Fruit fly (Drosophila melanogaster) whole organism, prepupa: ENCODE results near the gene CG2924.
A peak's percentile ranks its signal among the peaks of the same experiment; 100 is the strongest.

ENCODE experiments used
- Blimp-1 ChIP-seq: fragments of 200-800 bp; sonication (Bioruptor generic); optimal IDR thresholded peaks from 3 replicates; lab custom pipeline; 2017; ENCODE audit warnings: missing biosample characterization, missing genetic modification characterization, mild to moderate bottlenecking, moderate library complexity, missing genetic modification reagents
- CG10631 ChIP-seq: fragments of 200-800 bp; sonication (Bioruptor generic); optimal IDR thresholded peaks from 2 replicates; lab custom pipeline; 2016; ENCODE audit warnings: missing biosample characterization, missing genetic modification characterization
- CG11294 ChIP-seq: fragments of 200-800 bp; sonication (Bioruptor generic); IDR thresholded peaks from 2 replicates; pipeline ENCODE4 v1.3.6; 2022; ENCODE audit warnings: missing biosample characterization, missing genetic modification characterization
- CG11762 ChIP-seq: fragments of 200-800 bp; sonication (Bioruptor generic); optimal IDR thresholded peaks from 3 replicates; lab custom pipeline; 2016; ENCODE audit warnings: missing biosample characterization, missing genetic modification characterization; ENCODE audit not compliant: insufficient read depth
- CG11902 ChIP-seq: fragments of 200-800 bp; sonication (Bioruptor generic); optimal IDR thresholded peaks from 3 replicates; lab custom pipeline; 2016; ENCODE audit warnings: missing biosample characterization, missing genetic modification characterization
- CG15336 ChIP-seq: fragments of 200-800 bp; sonication (Bioruptor generic); IDR thresholded peaks from 2 replicates; pipeline ENCODE4 v1.3.6; 2022; ENCODE audit warnings: missing biosample characterization, missing genetic modification characterization
- CG1621 ChIP-seq: fragments of 200-800 bp; sonication (Bioruptor generic); optimal IDR thresholded peaks from 3 replicates; lab custom pipeline; 2018; ENCODE audit warnings: missing biosample characterization, mild to moderate bottlenecking, missing genetic modification characterization
- CG16779 ChIP-seq: fragments of 200-800 bp; sonication (Bioruptor generic); optimal IDR thresholded peaks from 3 replicates; lab custom pipeline; 2017; ENCODE audit warnings: missing biosample characterization, mild to moderate bottlenecking, missing genetic modification characterization
- CG3032 ChIP-seq: fragments of 200-800 bp; optimal IDR thresholded peaks from 2 replicates; lab custom pipeline; 2019; ENCODE audit warnings: missing biosample characterization, mild to moderate bottlenecking, missing genetic modification characterization, moderate library complexity
- CG31627 ChIP-seq: fragments of 200-800 bp; sonication (Bioruptor generic); optimal IDR thresholded peaks from 3 replicates; lab custom pipeline; 2016; ENCODE audit warnings: missing biosample characterization, missing genetic modification characterization
- CG3919 ChIP-seq: fragments of 200-800 bp; sonication (Bioruptor generic); optimal IDR thresholded peaks from 3 replicates; lab custom pipeline; 2016; ENCODE audit warnings: missing biosample characterization, missing genetic modification characterization
- CG4318 ChIP-seq: fragments of 200-800 bp; sonication (Bioruptor generic); optimal IDR thresholded peaks from 3 replicates; lab custom pipeline; 2017; ENCODE audit warnings: missing biosample characterization, mild to moderate bottlenecking, missing genetic modification characterization
- CG6163 ChIP-seq: fragments of 200-800 bp; sonication (Bioruptor generic); IDR thresholded peaks from 3 replicates; pipeline ENCODE4 v1.3.6; 2022; ENCODE audit warnings: missing biosample characterization, missing genetic modification characterization
- CG6276 ChIP-seq: fragments of 200-800 bp; sonication (Bioruptor generic); optimal IDR thresholded peaks from 2 replicates; lab custom pipeline; 2017; ENCODE audit warnings: missing biosample characterization, mild to moderate bottlenecking, missing genetic modification characterization
- CG6792 ChIP-seq: fragments of 200-800 bp; sonication (Bioruptor generic); optimal IDR thresholded peaks from 3 replicates; lab custom pipeline; 2016; ENCODE audit warnings: missing biosample characterization, missing genetic modification characterization
- CG6854 ChIP-seq: fragments of 200-800 bp; sonication (Bioruptor generic); optimal IDR thresholded peaks from 2 replicates; lab custom pipeline; 2017; ENCODE audit warnings: missing biosample characterization, mild to moderate bottlenecking, missing genetic modification characterization
- CG7368 ChIP-seq: fragments of 200-800 bp; sonication (Bioruptor generic); optimal IDR thresholded peaks from 3 replicates; lab custom pipeline; 2016; ENCODE audit warnings: missing biosample characterization, missing genetic modification characterization
- CG8119 ChIP-seq: fragments of 200-800 bp; sonication (Bioruptor generic); IDR thresholded peaks from 3 replicates; pipeline ENCODE4 v1.3.6; 2022; ENCODE audit warnings: missing biosample characterization, missing genetic modification characterization
- CG8632 ChIP-seq: fragments of 200-800 bp; sonication (Bioruptor generic); optimal IDR thresholded peaks from 3 replicates; lab custom pipeline; 2016; ENCODE audit warnings: missing biosample characterization, missing genetic modification characterization
- Eip78C ChIP-seq: fragments of 200-800 bp; sonication (Bioruptor generic); peaks from one replicate; lab custom pipeline; 2016; ENCODE audit warnings: missing biosample characterization, missing genetic modification characterization
- Eip93F ChIP-seq: fragments of 200-800 bp; sonication (Bioruptor generic); optimal IDR thresholded peaks from 2 replicates; lab custom pipeline; 2016; ENCODE audit warnings: missing biosample characterization, mild to moderate bottlenecking, missing genetic modification characterization
- Ets21C ChIP-seq: fragments of 200-800 bp; sonication (Bioruptor generic); optimal IDR thresholded peaks from 3 replicates; lab custom pipeline; 2016; ENCODE audit warnings: missing biosample characterization, missing genetic modification characterization
- Gug ChIP-seq: fragments of 200-800 bp; sonication (Bioruptor generic); IDR thresholded peaks from 2 replicates; pipeline ENCODE4 v1.3.6; 2022; ENCODE audit warnings: missing biosample characterization, missing genetic modification characterization
- Hr38 ChIP-seq: sonication (Bioruptor generic); optimal IDR thresholded peaks from 2 replicates; lab custom pipeline; 2016; ENCODE audit warnings: missing biosample characterization, missing genetic modification characterization
- Hr39 ChIP-seq: fragments of 200-800 bp; sonication (Bioruptor generic); optimal IDR thresholded peaks from 2 replicates; lab custom pipeline; 2016; ENCODE audit warnings: missing biosample characterization, missing genetic modification characterization
- Hr4 ChIP-seq: fragments of 200-800 bp; sonication (Bioruptor generic); optimal IDR thresholded peaks from 3 replicates; lab custom pipeline; 2016; ENCODE audit warnings: missing biosample characterization, missing genetic modification characterization
- Lpt ChIP-seq: fragments of 200-800 bp; sonication (Bioruptor generic); optimal IDR thresholded peaks from 3 replicates; lab custom pipeline; 2016; ENCODE audit warnings: missing biosample characterization, missing genetic modification characterization
- Met ChIP-seq: fragments of 200-800 bp; sonication (Bioruptor generic); optimal IDR thresholded peaks from 3 replicates; lab custom pipeline; 2016; ENCODE audit warnings: missing biosample characterization, missing genetic modification characterization
- OdsH ChIP-seq: fragments of 200-800 bp; sonication (Bioruptor generic); optimal IDR thresholded peaks from 3 replicates; lab custom pipeline; 2016; ENCODE audit warnings: missing biosample characterization, missing genetic modification characterization
- Smox ChIP-seq: fragments of 200-800 bp; sonication (Bioruptor generic); optimal IDR thresholded peaks from 3 replicates; lab custom pipeline; 2016; ENCODE audit warnings: missing biosample characterization, missing genetic modification characterization
- Sox102F ChIP-seq: fragments of 200-800 bp; sonication (Bioruptor generic); optimal IDR thresholded peaks from 2 replicates; lab custom pipeline; 2016; ENCODE audit warnings: missing biosample characterization, mild to moderate bottlenecking, missing genetic modification characterization
- Sox15 ChIP-seq: fragments of 200-800 bp; sonication (Bioruptor generic); optimal IDR thresholded peaks from 3 replicates; lab custom pipeline; 2016; ENCODE audit warnings: missing biosample characterization, missing genetic modification characterization
- achi ChIP-seq: fragments of 200-800 bp; sonication (Bioruptor generic); optimal IDR thresholded peaks from 3 replicates; lab custom pipeline; 2016; ENCODE audit warnings: missing biosample characterization, missing genetic modification characterization
- acj6 ChIP-seq: fragments of 200-800 bp; sonication (Bioruptor generic); optimal IDR thresholded peaks from 3 replicates; lab custom pipeline; 2016; ENCODE audit warnings: missing biosample characterization, missing genetic modification characterization
- eg ChIP-seq: fragments of 200-800 bp; sonication (Bioruptor generic); IDR thresholded peaks from 3 replicates; pipeline ENCODE4 v1.3.6; 2022; ENCODE audit warnings: missing biosample characterization, missing genetic modification characterization
- fd85E ChIP-seq: fragments of 200-800 bp; sonication (Bioruptor generic); optimal IDR thresholded peaks from 3 replicates; lab custom pipeline; 2016; ENCODE audit warnings: missing biosample characterization, missing genetic modification characterization
- lz ChIP-seq: fragments of 200-800 bp; sonication (Bioruptor generic); optimal IDR thresholded peaks from 3 replicates; lab custom pipeline; 2016; ENCODE audit warnings: missing biosample characterization, missing genetic modification characterization
- net ChIP-seq: fragments of 200-800 bp; sonication (Bioruptor generic); optimal IDR thresholded peaks from 3 replicates; lab custom pipeline; 2016; ENCODE audit warnings: missing biosample characterization, missing genetic modification characterization
- salr ChIP-seq, 2 experiments: fragments of 200-800 bp; sonication (Bioruptor generic); optimal IDR thresholded peaks; 3 replicates each; lab custom pipeline; 2016 to 2018; ENCODE audit warnings: missing biosample characterization in 2 of 2, missing genetic modification characterization in 2 of 2, mild to moderate bottlenecking in 1 of 2
- ss ChIP-seq, 2 experiments: fragments of 200-800 bp; sonication (Bioruptor generic); optimal IDR thresholded peaks; 2 replicates in 1 of 2; 3 replicates in 1 of 2; lab custom pipeline; 2017 to 2018; ENCODE audit warnings: mild to moderate bottlenecking in 2 of 2, missing biosample characterization in 2 of 2, missing genetic modification characterization in 2 of 2, moderate library complexity in 1 of 2
- svp ChIP-seq: fragments of 200-800 bp; sonication (Bioruptor generic); peaks from one replicate; lab custom pipeline; 2016; ENCODE audit warnings: missing biosample characterization, missing genetic modification characterization
- vri ChIP-seq: fragments of 200-800 bp; sonication (Bioruptor generic); optimal IDR thresholded peaks from 3 replicates; lab custom pipeline; 2016; ENCODE audit warnings: missing biosample characterization, mild to moderate bottlenecking, missing genetic modification characterization

The CG2924 gene

dm6 chrX:2262511-2262910, 8.1 kb downstream of the CG2924 start, which contains the start of the genes temp and CG3071 (continued):
- no peak for TF ChIP-seq CG6854
- peak; percentile 27; the same call in 1 of the 2 replicates for TF ChIP-seq CG15336 (GFP tag; lab: Robert Waterston, UW)
- TF ChIP-seq Sox102F (GFP tag; lab: Kevin White, UChicago): no peak
- TF ChIP-seq CG10631: peak; percentile 65
- peak; percentile 62 for TF ChIP-seq OdsH (GFP tag; lab: Kevin White, UChicago)
- peak; percentile 63 for TF ChIP-seq Ets21C (GFP tag; lab: Kevin White, UChicago)
- TF ChIP-seq achi (GFP tag; lab: Kevin White, UChicago): peak; percentile 33
- TF ChIP-seq CG11294: no peak; the same call in 1 of the 2 replicates
- no peak for TF ChIP-seq CG1621 (tag; lab: Kevin White, UChicago)
- no peak for TF ChIP-seq CG6163 (GFP tag; lab: Robert Waterston, UW)
- peak; percentile 17 for TF ChIP-seq CG11902
- TF ChIP-seq net (GFP tag; lab: Kevin White, UChicago): peak; percentile 3
- TF ChIP-seq Sox15 (GFP tag; lab: Kevin White, UChicago): peak; percentile 39
- TF ChIP-seq salr (GFP tag; optimal IDR thresholded peaks at IDR 0.05; lab: Kevin White, UChicago): no peak
- TF ChIP-seq CG7368: no peak
- no peak for TF ChIP-seq CG8119 (GFP tag; lab: Robert Waterston, UW)
- TF ChIP-seq lz: peak; percentile 73
- TF ChIP-seq Eip78C: peak; percentile 72
- TF ChIP-seq Hr38 (GFP tag; lab: Kevin White, UChicago): no peak
- peak; percentile 54 for TF ChIP-seq CG6792
- peak; percentile 95 for TF ChIP-seq svp (GFP tag; lab: Kevin White, UChicago)
- TF ChIP-seq Met (GFP tag; lab: Kevin White, UChicago): peak; percentile 62
- TF ChIP-seq CG31627 (GFP tag; lab: Kevin White, UChicago): peak; percentile 67
- peak; percentile 21 for TF ChIP-seq CG8632 (GFP tag; lab: Kevin White, UChicago)
- TF ChIP-seq CG4318 (GFP tag; lab: Kevin White, UChicago): no peak
- TF ChIP-seq vri: no peak
- TF ChIP-seq Gug: peak; percentile 27; the same call in 1 of the 2 replicates
- TF ChIP-seq Smox (GFP tag; lab: Kevin White, UChicago): no peak
- no peak for TF ChIP-seq Blimp-1 (GFP tag; lab: Kevin White, UChicago)
- TF ChIP-seq ss (GFP tag; optimal IDR thresholded peaks at IDR 0.05; lab: Kevin White, UChicago): peak; percentile 16 to 52
- TF ChIP-seq CG3032 (tag; lab: Kevin White, UChicago): peak; percentile 62
- TF ChIP-seq CG3919 (GFP tag; lab: Kevin White, UChicago): peak; percentile 38
- TF ChIP-seq fd85E (GFP tag; lab: Kevin White, UChicago): no peak
- TF ChIP-seq CG6276 (GFP tag; lab: Kevin White, UChicago): no peak
- TF ChIP-seq Lpt (GFP tag; lab: Kevin White, UChicago): no peak
- no peak for TF ChIP-seq CG11762 (GFP tag; lab: Kevin White, UChicago)
- TF ChIP-seq Eip93F (GFP tag; lab: Kevin White, UChicago): no peak
- peak; percentile 65 for TF ChIP-seq acj6 (GFP tag; lab: Kevin White, UChicago)
- TF ChIP-seq, all 60 proteins: peak for 36

- TF ChIP-seq lz: no peak
- TF ChIP-seq Hr39: no peak
- no peak for TF ChIP-seq CG6854
- no peak for TF ChIP-seq Hr4 (GFP tag; lab: Kevin White, UChicago)
- TF ChIP-seq CG3919 (GFP tag; lab: Kevin White, UChicago): no peak
- TF ChIP-seq vri: no peak
- TF ChIP-seq CG1621 (tag; lab: Kevin White, UChicago): no peak
- no peak for TF ChIP-seq eg (GFP tag; lab: Robert Waterston, UW)
- no peak for TF ChIP-seq CG16779
- no peak for TF ChIP-seq achi (GFP tag; lab: Kevin White, UChicago)
- TF ChIP-seq Smox (GFP tag; lab: Kevin White, UChicago): no peak
These were observed 10.8 kb downstream of the CG2924 start, which contains the start of gene CG3078 for dm6 chrX:2259763-2260162. CG3078 (minus strand) TSS chrX:2259863.
